Fruit fly (Drosophila melanogaster): ENCODE results near the gene Cox11.

Cox11 gene

DNA sequence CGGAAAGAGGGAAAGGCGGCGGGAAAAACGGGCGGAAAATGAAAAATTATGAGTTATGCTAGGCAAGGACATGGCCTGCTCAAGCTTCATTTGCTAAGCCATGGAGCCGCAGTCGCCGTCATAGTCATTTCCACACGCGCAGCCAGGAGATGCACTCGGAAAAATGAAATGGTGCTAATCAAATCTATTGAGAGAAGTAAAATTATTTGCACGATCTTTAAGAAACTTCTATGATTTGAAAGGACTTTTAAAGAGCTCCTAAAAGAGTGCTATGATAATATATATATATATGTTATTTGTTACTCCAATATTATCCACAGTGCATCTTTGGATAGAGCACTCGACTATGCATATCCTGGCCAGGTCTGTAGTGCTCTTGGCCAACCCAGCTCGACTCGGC, 47.6 kb upstream of the Cox11 start (continued):
- TF ChIP-seq salr (GFP tag; optimal IDR thresholded peaks at IDR 0.05) (peak; percentile 23), CG10669 (GFP tag; optimal IDR thresholded peaks at IDR 0.05) (peak; percentile 51), OdsH (GFP tag; optimal IDR thresholded peaks at IDR 0.05) (peak; percentile 51), CG7368 (GFP tag; optimal IDR thresholded peaks at IDR 0.05) (no peak), spab (GFP tag; optimal IDR thresholded peaks at IDR 0.05) (peak; percentile 64), Eip93F (GFP tag; optimal IDR thresholded peaks at IDR 0.05) (no peak), CG11902 (GFP tag; optimal IDR thresholded peaks at IDR 0.05) (no peak), CG3919 (GFP tag; optimal IDR thresholded peaks at IDR 0.05) (peak; percentile 54), ss (GFP tag; optimal IDR thresholded peaks at IDR 0.05) (peak; percentile 50 to 55), Sox14 (GFP tag; optimal IDR thresholded peaks at IDR 0.05) (no peak)

DNA sequence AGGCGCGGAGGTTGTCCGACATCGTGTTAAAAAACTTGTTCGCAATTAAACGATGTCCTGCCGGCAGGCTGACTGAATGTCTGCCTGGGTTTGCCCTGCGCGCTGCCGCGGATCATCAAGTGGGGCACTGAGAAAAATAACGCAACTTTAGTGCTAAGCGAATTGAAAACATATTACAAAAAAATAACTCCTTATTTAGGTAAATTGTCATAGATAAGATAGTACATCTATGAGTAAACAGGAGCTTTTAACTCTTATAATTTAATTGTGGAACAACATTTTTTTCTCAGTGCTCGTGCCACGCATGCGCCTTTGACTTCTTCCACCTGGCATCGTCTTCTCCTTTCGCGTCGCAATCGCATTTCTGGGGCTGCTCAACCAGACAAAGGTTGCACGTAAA, 46.8 kb upstream of the Cox11 start:
- TF ChIP-seq CG32006 (GFP tag; optimal IDR thresholded peaks at IDR 0.05), result no peak
- TF ChIP-seq CG8119 (GFP tag; IDR thresholded peaks at IDR 0.05), result 0 out of 3 replicates have a peak, but pooled peaks have one; percentile 28
- no peak for TF ChIP-seq Lpt (GFP tag; optimal IDR thresholded peaks at IDR 0.05)
- peak; percentile 80 for TF ChIP-seq CG10669 (GFP tag; optimal IDR thresholded peaks at IDR 0.05)
- TF ChIP-seq spab (GFP tag; optimal IDR thresholded peaks at IDR 0.05), result peak; percentile 83
- peak; percentile 65 for TF ChIP-seq CG8632 (GFP tag; optimal IDR thresholded peaks at IDR 0.05)
- peak; percentile 7 for TF ChIP-seq CG16779 (tag; optimal IDR thresholded peaks at IDR 0.05)
- peak; percentile 57 for TF ChIP-seq CG11902 (GFP tag; optimal IDR thresholded peaks at IDR 0.05)
- no peak for TF ChIP-seq CG6276 (GFP tag; optimal IDR thresholded peaks at IDR 0.05)
- TF ChIP-seq CG6792 (GFP tag; optimal IDR thresholded peaks at IDR 0.05), result peak; percentile 68
- TF ChIP-seq CG34406 (GFP tag; optimal IDR thresholded peaks at IDR 0.05), result peak; percentile 52
- TF ChIP-seq Sox14 (GFP tag; optimal IDR thresholded peaks at IDR 0.05), result peak; percentile 44
- peak; percentile 53 for TF ChIP-seq lz (GFP tag; optimal IDR thresholded peaks at IDR 0.05)
- peak; percentile 6 for TF ChIP-seq fd85E (GFP tag; optimal IDR thresholded peaks at IDR 0.05)
- TF ChIP-seq Ets21C (GFP tag; optimal IDR thresholded peaks at IDR 0.05), result peak; percentile 17
- TF ChIP-seq net (GFP tag; optimal IDR thresholded peaks at IDR 0.05), result peak; percentile 48
- no peak for TF ChIP-seq dac (GFP tag; optimal IDR thresholded peaks at IDR 0.05)
- peak; percentile 51 for TF ChIP-seq Hr39 (GFP tag; optimal IDR thresholded peaks at IDR 0.05)
- no peak for TF ChIP-seq CG11294 (GFP tag; IDR thresholded peaks at IDR 0.05)
- peak in 1 of 2 experiments; percentile 40 for TF ChIP-seq salr (GFP tag; optimal IDR thresholded peaks at IDR 0.05)
- peak; percentile 86 for TF ChIP-seq CG6808 (GFP tag; optimal IDR thresholded peaks at IDR 0.05)
- peak; percentile 58 for TF ChIP-seq CG8319 (GFP tag; optimal IDR thresholded peaks at IDR 0.05)
- peak; percentile 64 for TF ChIP-seq acj6 (GFP tag; optimal IDR thresholded peaks at IDR 0.05)
- TF ChIP-seq Hr4 (GFP tag; optimal IDR thresholded peaks at IDR 0.05), result no peak
- peak; percentile 16 for TF ChIP-seq Sox15 (GFP tag; optimal IDR thresholded peaks at IDR 0.05)
- TF ChIP-seq Met (GFP tag; optimal IDR thresholded peaks at IDR 0.05), result peak; percentile 67
- TF ChIP-seq pdm3 (GFP tag; optimal IDR thresholded peaks at IDR 0.05), result peak; percentile 55
- peak; percentile 48 for TF ChIP-seq CG31627 (GFP tag; optimal IDR thresholded peaks at IDR 0.05)
- TF ChIP-seq topi (GFP tag; optimal IDR thresholded peaks at IDR 0.05), result peak; percentile 66
- TF ChIP-seq CG3032 (tag; optimal IDR thresholded peaks at IDR 0.05), result peak; percentile 84
- peak; percentile 79 for TF ChIP-seq fd59A (GFP tag; optimal IDR thresholded peaks at IDR 0.05)
- TF ChIP-seq CG6163 (GFP tag; IDR thresholded peaks at IDR 0.05), result peak; percentile 74; the same call in 2 of the 3 replicates
- TF ChIP-seq Hr38 (GFP tag; optimal IDR thresholded peaks at IDR 0.05), result no peak
- TF ChIP-seq CG15336 (GFP tag; IDR thresholded peaks at IDR 0.05), result no peak
- peak; percentile 81 for TF ChIP-seq svp (GFP tag)
- TF ChIP-seq CG4318 (GFP tag; optimal IDR thresholded peaks at IDR 0.05), result no peak
- TF ChIP-seq Eip93F (GFP tag; optimal IDR thresholded peaks at IDR 0.05), result peak; percentile 35
- TF ChIP-seq Eip78C (GFP tag), result peak; percentile 88
- peak; percentile 79 for TF ChIP-seq dsx (GFP tag; optimal IDR thresholded peaks at IDR 0.05; ENCODE audit: poor library complexity, severe bottlenecking)
- TF ChIP-seq CG11762 (GFP tag; optimal IDR thresholded peaks at IDR 0.05; ENCODE audit: insufficient read depth), result peak; percentile 27
- TF ChIP-seq Eip75B (GFP tag; optimal IDR thresholded peaks at IDR 0.05), result peak; percentile 81
- TF ChIP-seq Sox102F (GFP tag; optimal IDR thresholded peaks at IDR 0.05), result peak; percentile 63
- TF ChIP-seq fkh (GFP tag; optimal IDR thresholded peaks at IDR 0.05), result no peak
- TF ChIP-seq Smox (GFP tag; optimal IDR thresholded peaks at IDR 0.05), result peak; percentile 54
- TF ChIP-seq Ets96B (tag; optimal IDR thresholded peaks at IDR 0.05), result peak; percentile 82
- no peak for TF ChIP-seq Gug (GFP tag; IDR thresholded peaks at IDR 0.05)
